Worm (Caenorhabditis elegans) whole organism, L3 larva: ENCODE data around the gene gtl-1.

Experiments
- nhr-12 ChIP-seq: fragments of 150-350 bp; optimal IDR thresholded peaks from 2 replicates; lab custom pipeline; 2014; ENCODE audit warnings: missing biosample characterization, missing genetic modification characterization
- pqm-1 ChIP-seq: fragments of 150-350 bp; optimal IDR thresholded peaks from 2 replicates; lab custom pipeline; 2017; ENCODE audit warnings: missing biosample characterization, missing genetic modification characterization, inconsistent platforms
- unc-62 ChIP-seq: fragments of 150-350 bp; sonication (generic microtip); optimal IDR thresholded peaks from 4 replicates; lab custom pipeline; 2014; ENCODE audit warnings: missing biosample characterization, missing genetic modification reagents, missing genetic modification characterization

ce11 chrIV:11226545-11226944 lies 32.8 kb downstream of the gtl-1 start:
- TF ChIP-seq unc-62 = no peak
- no peak for TF ChIP-seq nhr-12
- no peak for TF ChIP-seq pqm-1 (tag; lab: Kevin White, UChicago)
